Worm (Caenorhabditis elegans) whole organism, L4/young adult: ENCODE data around the gene F43C1.5.

Source experiments
- W03F9.2 ChIP-seq: fragments of 150-350 bp; optimal IDR thresholded peaks from 2 replicates; lab custom pipeline; 2014; ENCODE audit warnings: missing biosample characterization, missing genetic modification characterization
- dao-5 ChIP-seq: sonication (generic microtip); optimal IDR thresholded peaks from 2 replicates; lab custom pipeline; 2016; ENCODE audit warnings: missing genotype, missing genetic modification characterization, moderate library complexity, missing compliant biosample characterization
- him-1 ChIP-seq: sonication (generic microtip); optimal IDR thresholded peaks from 2 replicates; lab custom pipeline; 2016; ENCODE audit warnings: missing genotype, missing genetic modification reagents, missing genetic modification characterization, missing compliant biosample characterization

- TF ChIP-seq W03F9.2 (tag; lab: Kevin White, UChicago) (no peak), him-1 (no peak), dao-5 (no peak)
These were observed 42.1 kb upstream of the F43C1.5 start, which contains the start of gene lars-1 for ce11 chrIII:4186751-4187309.
